Worm (Caenorhabditis elegans) whole organism, L3 larva: ENCODE data around the gene F25D1.5.

Source experiments
- R02D3.7 ChIP-seq: fragments of 150-350 bp; optimal IDR thresholded peaks from 2 replicates; lab custom pipeline; 2014; ENCODE audit warnings: missing biosample characterization, missing genetic modification characterization
- nfya-1 ChIP-seq: sonication (generic microtip); optimal IDR thresholded peaks from 2 replicates; lab custom pipeline; 2017; ENCODE audit warnings: missing genetic modification characterization, mild to moderate bottlenecking, missing compliant biosample characterization, antibody characterized with exemption, moderate library complexity; ENCODE audit not compliant: insufficient read depth
- nhr-25 ChIP-seq: sonication (generic microtip); optimal IDR thresholded peaks from 2 replicates; lab custom pipeline; 2017; ENCODE audit warnings: missing biosample characterization, missing genetic modification characterization
- nhr-28 ChIP-seq: fragments of 150-350 bp; optimal IDR thresholded peaks from 2 replicates; lab custom pipeline; 2014; ENCODE audit warnings: missing biosample characterization, missing genetic modification characterization
- skn-1 ChIP-seq: fragments of 150-350 bp; optimal IDR thresholded peaks from 2 replicates; lab custom pipeline; 2014; ENCODE audit warnings: missing biosample characterization, missing genetic modification characterization
- ztf-4 ChIP-seq: fragments of 150-350 bp; optimal IDR thresholded peaks from 2 replicates; lab custom pipeline; 2014; ENCODE audit warnings: missing biosample characterization, missing genetic modification characterization

ce11 chrV:10548981-10549380 is 2.4 kb upstream of the F25D1.5 start, which contains the start of gene srd-34:
- TF ChIP-seq nhr-28 (tag; lab: Kevin White, UChicago) (no peak), nhr-25 (tag; lab: Kevin White, UChicago) (no peak), skn-1 (tag; lab: Kevin White, UChicago) (no peak), nfya-1 (tag; lab: Kevin White, UChicago) (no peak), ztf-4 (tag; lab: Kevin White, UChicago) (no peak), R02D3.7 (tag; lab: Kevin White, UChicago) (no peak)
